Worm (Caenorhabditis elegans) whole organism, L4/young adult: ENCODE data around the gene Y82E9BR.17.

Experiments used
- W03F9.2 ChIP-seq: fragments of 150-350 bp; optimal IDR thresholded peaks from 2 replicates; lab custom pipeline; 2014; ENCODE audit warnings: missing biosample characterization, missing genetic modification characterization
- dao-5 ChIP-seq: sonication (generic microtip); optimal IDR thresholded peaks from 2 replicates; lab custom pipeline; 2016; ENCODE audit warnings: missing genotype, missing genetic modification characterization, moderate library complexity, missing compliant biosample characterization
- him-1 ChIP-seq: sonication (generic microtip); optimal IDR thresholded peaks from 2 replicates; lab custom pipeline; 2016; ENCODE audit warnings: missing genotype, missing genetic modification reagents, missing genetic modification characterization, missing compliant biosample characterization

DNA sequence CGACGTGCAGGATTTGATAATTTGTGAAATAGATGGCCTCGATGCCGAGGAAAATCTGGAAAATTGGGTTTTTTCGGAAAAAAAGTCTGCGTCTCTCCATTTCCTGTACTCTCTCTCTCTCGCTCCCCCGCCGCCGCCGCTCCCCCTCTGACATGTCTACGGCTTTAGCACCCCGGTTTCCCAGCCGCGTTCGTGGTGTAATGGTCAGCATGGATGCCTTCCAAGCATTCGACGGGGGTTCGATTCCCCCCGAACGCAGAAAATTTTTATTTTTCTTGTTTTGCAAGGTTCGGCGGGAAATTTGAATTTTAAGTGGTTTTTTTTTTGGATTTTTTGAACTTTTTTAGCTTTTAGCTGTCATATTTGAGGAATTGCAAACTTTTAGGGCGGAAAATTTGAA is 31.3 kb downstream of the Y82E9BR.17 start:
- peak; percentile 21 for TF ChIP-seq him-1
- peak; percentile 33 for TF ChIP-seq W03F9.2 (tag; lab: Kevin White, UChicago)
- peak; percentile 30 for TF ChIP-seq dao-5 (tag; lab: Kevin White, UChicago)
